Worm (Caenorhabditis elegans): ENCODE data around the gene cft-1.

- TF ChIP-seq ama-1 (optimal IDR thresholded peaks at IDR 0.05) (no peak), aly-1 (tag; optimal IDR thresholded peaks at IDR 0.05) (no peak)
Measured at ce11 chrV:5509134-5509533, 29.5 kb upstream of the cft-1 start.
